Worm (Caenorhabditis elegans) whole organism, young adult: ENCODE results near the gene vps-26.
"Not testable (repeated sequence)": the region's sequence is repeated elsewhere in the genome, so short reads cannot be mapped to it uniquely, and the experiment has no call there.

ENCODE experiments used
- D2030.7 ChIP-seq: fragments of 200-800 bp; sonication (Bioruptor generic); IDR thresholded peaks from 2 replicates; pipeline ENCODE4 v1.3.6; 2022; ENCODE audit warnings: missing genetic modification reagents, missing genetic modification characterization, missing compliant biosample characterization
- F10E7.11 ChIP-seq: sonication (generic microtip); optimal IDR thresholded peaks from 2 replicates; lab custom pipeline; 2017; ENCODE audit warnings: mild to moderate bottlenecking, missing genetic modification characterization, moderate library complexity, missing compliant biosample characterization
- F23B12.7 ChIP-seq: sonication (generic microtip); optimal IDR thresholded peaks from 2 replicates; lab custom pipeline; 2017; ENCODE audit warnings: missing genetic modification characterization, mild to moderate bottlenecking, missing compliant biosample characterization, antibody characterized with exemption, moderate library complexity; ENCODE audit not compliant: insufficient read depth
- F37B4.10 ChIP-seq: fragments of 200-800 bp; sonication (Bioruptor generic); IDR thresholded peaks from 2 replicates; pipeline ENCODE4 v1.3.6; 2022; ENCODE audit warnings: missing genetic modification characterization, missing compliant biosample characterization
- F39B2.1 ChIP-seq: fragments of 200-800 bp; sonication (Bioruptor generic); IDR thresholded peaks from 2 replicates; pipeline ENCODE4 v1.3.6; 2022; ENCODE audit warnings: missing genetic modification reagents, missing genetic modification characterization, missing compliant biosample characterization
- T07F8.4 ChIP-seq: sonication (generic microtip); optimal IDR thresholded peaks from 2 replicates; lab custom pipeline; 2016; ENCODE audit warnings: mild to moderate bottlenecking, missing genetic modification characterization, moderate library complexity, missing compliant biosample characterization
- Y53G8AR.9 ChIP-seq: fragments of 200-800 bp; sonication (Bioruptor generic); conservative IDR thresholded peaks from 2 replicates; pipeline ENCODE4 v1.3.6; 2022; ENCODE audit warnings: missing genetic modification reagents, missing genetic modification characterization, missing compliant biosample characterization
- ZK185.1 ChIP-seq: sonication (generic microtip); optimal IDR thresholded peaks from 2 replicates; lab custom pipeline; 2016; ENCODE audit warnings: mild to moderate bottlenecking, missing genetic modification characterization, missing compliant biosample characterization; ENCODE audit not compliant: poor library complexity, severe bottlenecking
- aptf-2 ChIP-seq: fragments of 200-800 bp; sonication (Bioruptor generic); conservative IDR thresholded peaks from 2 replicates; pipeline ENCODE4 v1.3.6; 2022; ENCODE audit warnings: missing genetic modification reagents, missing genetic modification characterization, missing compliant biosample characterization
- aptf-3 ChIP-seq: fragments of 200-800 bp; sonication (Bioruptor generic); IDR thresholded peaks from 2 replicates; pipeline ENCODE4 v1.3.6; 2022; ENCODE audit warnings: missing genetic modification characterization, missing compliant biosample characterization
- athp-1 ChIP-seq: sonication (generic microtip); optimal IDR thresholded peaks from 2 replicates; lab custom pipeline; 2017; ENCODE audit warnings: mild to moderate bottlenecking, missing genetic modification characterization, missing compliant biosample characterization
- attf-3 ChIP-seq: fragments of 200-800 bp; sonication (Bioruptor generic); conservative IDR thresholded peaks from 2 replicates; pipeline ENCODE4 v1.3.6; 2022; ENCODE audit warnings: missing genetic modification reagents, missing genetic modification characterization, missing compliant biosample characterization
- bed-2 ChIP-seq: fragments of 200-800 bp; sonication (Bioruptor generic); IDR thresholded peaks from 2 replicates; pipeline ENCODE4 v1.3.6; 2022; ENCODE audit warnings: missing genetic modification reagents, missing genetic modification characterization, missing compliant biosample characterization
- cebp-1 ChIP-seq, 2 experiments: fragments of 200-800 bp in 1 of 2; sonication (Bioruptor generic) in 1 of 2; sonication (generic microtip) in 1 of 2; IDR thresholded peaks in 1 of 2; optimal IDR thresholded peaks in 1 of 2; 2 replicates each; pipeline versions ENCODE4 v1.3.6 to Lab custom; 2017 to 2022; ENCODE audit warnings: missing compliant biosample characterization in 2 of 2, missing genetic modification characterization in 2 of 2, mild to moderate bottlenecking in 1 of 2, missing genetic modification reagents in 1 of 2, moderate library complexity in 1 of 2
- ceh-27 ChIP-seq: fragments of 200-800 bp; sonication (Bioruptor generic); optimal IDR thresholded peaks from 2 replicates; lab custom pipeline; 2018; ENCODE audit warnings: mild to moderate bottlenecking, missing genetic modification characterization, moderate library complexity, missing compliant biosample characterization
- dox-1 ChIP-seq: fragments of 200-800 bp; sonication (Bioruptor generic); IDR thresholded peaks from 2 replicates; pipeline ENCODE4 v1.3.6; 2022; ENCODE audit warnings: missing genetic modification reagents, missing genetic modification characterization, missing compliant biosample characterization
- ets-4 ChIP-seq: fragments of 200-800 bp; sonication (Bioruptor generic); optimal IDR thresholded peaks from 2 replicates; lab custom pipeline; 2018; ENCODE audit warnings: mild to moderate bottlenecking, missing genetic modification characterization, missing compliant biosample characterization
- hmg-1.2 ChIP-seq: fragments of 200-800 bp; sonication (Bioruptor generic); IDR thresholded peaks from 2 replicates; pipeline ENCODE4 v1.3.6; 2022; ENCODE audit warnings: missing genetic modification reagents, missing genetic modification characterization, missing compliant biosample characterization
- lin-35 ChIP-seq, 3 experiments: fragments of 150-350 bp in 2 of 3; sonication (generic microtip) in 1 of 3; optimal IDR thresholded peaks; 2 replicates each; lab custom pipeline; 2014 to 2018; ENCODE audit warnings: missing biosample characterization in 3 of 3, missing genetic modification characterization in 3 of 3, missing genetic modification reagents in 3 of 3
- lin-54 ChIP-seq: fragments of 200-800 bp; sonication (Bioruptor generic); optimal IDR thresholded peaks from 2 replicates; lab custom pipeline; 2018; ENCODE audit warnings: mild to moderate bottlenecking, missing genetic modification characterization, missing compliant biosample characterization
- lsl-1 ChIP-seq: fragments of 200-800 bp; sonication (Bioruptor generic); optimal IDR thresholded peaks from 2 replicates; lab custom pipeline; 2018; ENCODE audit warnings: mild to moderate bottlenecking, missing genetic modification characterization, moderate library complexity, missing compliant biosample characterization
- madf-6 ChIP-seq: fragments of 200-800 bp; sonication (Bioruptor generic); IDR thresholded peaks from 2 replicates; pipeline ENCODE4 v1.3.6; 2022; ENCODE audit warnings: missing genetic modification reagents, missing genetic modification characterization, missing compliant biosample characterization
- mes-4 ChIP-seq: sonication (generic microtip); optimal IDR thresholded peaks from 2 replicates; lab custom pipeline; 2016; ENCODE audit warnings: missing genotype, missing genetic modification characterization, missing compliant biosample characterization
- nhr-179 ChIP-seq: sonication (generic microtip); optimal IDR thresholded peaks from 2 replicates; lab custom pipeline; 2016; ENCODE audit warnings: mild to moderate bottlenecking, missing genetic modification characterization, missing compliant biosample characterization
- nhr-80 ChIP-seq: sonication (generic microtip); optimal IDR thresholded peaks from 2 replicates; lab custom pipeline; 2016; ENCODE audit warnings: missing genetic modification characterization, missing compliant biosample characterization
- repo-1 ChIP-seq: sonication (generic microtip); optimal IDR thresholded peaks from 2 replicates; lab custom pipeline; 2017; ENCODE audit warnings: mild to moderate bottlenecking, missing genetic modification characterization, missing compliant biosample characterization
- rpc-1 ChIP-seq, 2 experiments: fragments of 150-350 bp in 1 of 2; sonication (generic microtip) in 1 of 2; optimal IDR thresholded peaks; 2 replicates each; lab custom pipeline; 2014 to 2018; ENCODE audit warnings: missing biosample characterization in 1 of 2, missing genetic modification characterization in 1 of 2, missing genetic modification reagents in 1 of 2, missing genotype in 1 of 2
- snpc-3.4 ChIP-seq: sonication (generic microtip); optimal IDR thresholded peaks from 2 replicates; lab custom pipeline; 2017; ENCODE audit warnings: missing genetic modification characterization, mild to moderate bottlenecking, missing compliant biosample characterization, antibody characterized with exemption, moderate library complexity, missing genotype, missing genetic modification reagents
- snpc-4 ChIP-seq, 5 experiments: fragments of 150-350 bp in 1 of 5; sonication (generic microtip) in 4 of 5; optimal IDR thresholded peaks; 2 replicates each; lab custom pipeline; 2014 to 2018; ENCODE audit warnings: missing genetic modification characterization in 5 of 5, missing biosample characterization in 3 of 5, antibody characterized with exemption in 2 of 5, mild to moderate bottlenecking in 2 of 5, missing compliant biosample characterization in 2 of 5, missing genotype in 2 of 5, moderate library complexity in 2 of 5, missing genetic modification reagents in 1 of 5
- sptf-2 ChIP-seq: fragments of 200-800 bp; sonication (Bioruptor generic); optimal IDR thresholded peaks from 2 replicates; lab custom pipeline; 2018; ENCODE audit warnings: mild to moderate bottlenecking, missing genetic modification characterization, missing compliant biosample characterization
- tlf-1 ChIP-seq: fragments of 200-800 bp; sonication (Bioruptor generic); optimal IDR thresholded peaks from 2 replicates; lab custom pipeline; 2018; ENCODE audit warnings: mild to moderate bottlenecking, missing genetic modification characterization, missing compliant biosample characterization
- unc-130 ChIP-seq: sonication (generic microtip); optimal IDR thresholded peaks from 2 replicates; lab custom pipeline; 2016; ENCODE audit warnings: missing genetic modification reagents, missing genetic modification characterization, missing compliant biosample characterization

The vps-26 gene

DNA sequence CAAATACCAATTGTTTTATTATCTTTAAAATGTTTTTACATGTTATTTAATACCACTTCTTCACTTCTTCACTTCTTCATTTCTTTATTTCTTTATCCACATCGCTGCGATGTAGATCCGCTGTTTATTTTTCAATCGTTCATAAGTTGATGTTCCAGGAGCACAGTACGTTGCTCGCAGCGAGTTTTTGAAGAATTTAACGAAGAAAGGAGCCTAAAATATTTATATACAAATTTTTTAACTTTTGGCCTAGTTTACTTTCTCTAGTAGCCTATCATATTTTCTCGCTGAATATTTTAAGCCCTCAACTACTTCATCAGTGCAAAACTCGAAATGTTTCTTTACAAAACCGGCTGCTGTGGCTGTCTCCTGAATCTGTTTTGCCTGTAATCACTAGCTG is 23.4 kb downstream of the vps-26 start:
- TF ChIP-seq F10E7.11 (tag; lab: Kevin White, UChicago) (peak; percentile 52), Y53G8AR.9 (no peak), snpc-4 (GFP tag; optimal IDR thresholded peaks at IDR 0.05; lab: Kevin White, UChicago) (no peak), snpc-4 (tag; optimal IDR thresholded peaks at IDR 0.05; lab: Kevin White, UChicago) (peak in 1 of 4 experiments; percentile 10), madf-6 (peak; percentile 46; the same call in 1 of the 2 replicates), ceh-27 (no peak), athp-1 (tag; lab: Kevin White, UChicago) (peak; percentile 25), mes-4 (tag; lab: Kevin White, UChicago) (no peak), repo-1 (tag; lab: Kevin White, UChicago) (peak; percentile 41), snpc-3.4 (tag; lab: Kevin White, UChicago) (peak; percentile 3), aptf-3 (GFP tag; lab: Robert Waterston, UW) (0 out of 2 replicates have a peak, but pooled peaks have one; percentile 22), attf-3 (no peak), nhr-179 (tag; lab: Kevin White, UChicago) (no peak)
- TF ChIP-seq, all 124 proteins: peak for 7

DNA sequence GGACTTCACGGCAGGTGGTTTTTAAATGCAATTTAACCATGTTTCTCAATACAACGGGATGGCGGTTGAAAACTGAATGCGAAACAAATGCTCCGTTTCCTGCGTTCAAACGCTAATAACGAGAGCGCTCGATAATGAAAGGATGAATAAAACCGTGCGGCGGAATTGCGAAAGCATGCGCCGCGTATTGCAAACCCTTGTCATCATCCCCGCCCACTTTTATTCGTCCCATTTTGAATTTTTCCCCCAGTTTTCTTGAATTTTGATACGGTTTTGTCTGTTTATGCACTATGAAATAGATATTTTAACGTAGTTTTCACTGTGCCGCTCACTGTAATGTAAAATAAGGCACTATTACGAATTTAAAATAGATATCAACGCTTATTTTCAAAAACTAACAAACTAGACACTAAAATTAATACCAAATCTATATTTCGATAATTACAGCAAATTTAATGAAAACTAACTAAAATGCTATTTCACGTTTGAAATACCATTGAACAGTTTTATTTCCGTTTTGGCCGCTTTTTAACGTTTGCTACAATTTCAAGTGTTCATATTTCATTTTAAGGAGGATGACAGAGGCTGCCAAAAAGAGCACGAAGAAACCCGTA is 25.4 kb downstream of the vps-26 start, which contains the start of the genes F49C12.9 and rpn-7:
F49C12.9 (minus strand) TSS at position 148 of the 614 bp plus-strand sequence.
rpn-7 (plus strand) TSS at position 564 of the 614 bp plus-strand sequence.
- TF ChIP-seq rpc-1 (optimal IDR thresholded peaks at IDR 0.05; lab: Kevin White, UChicago): peak; percentile 9
- no peak for TF ChIP-seq rpc-1 (tag; optimal IDR thresholded peaks at IDR 0.05; lab: Kevin White, UChicago)
- TF ChIP-seq ets-4 (GFP tag; lab: Kevin White, UChicago): no peak
- TF ChIP-seq lsl-1 (GFP tag; lab: Kevin White, UChicago): no peak
- peak; percentile 10 for TF ChIP-seq snpc-3.4 (tag; lab: Kevin White, UChicago)
- TF ChIP-seq lin-54 (GFP tag; lab: Kevin White, UChicago): peak; percentile 8
- no peak for TF ChIP-seq snpc-4 (GFP tag; optimal IDR thresholded peaks at IDR 0.05; lab: Kevin White, UChicago)
- peak in 3 of 4 experiments; percentile 1 to 45 (median 15) for TF ChIP-seq snpc-4 (tag; optimal IDR thresholded peaks at IDR 0.05; lab: Kevin White, UChicago)
- peak; percentile 22; the same call in 1 of the 2 replicates for TF ChIP-seq hmg-1.2
- no peak for TF ChIP-seq F23B12.7 (tag; lab: Kevin White, UChicago)
- TF ChIP-seq unc-130 (GFP tag; lab: Kevin White, UChicago): no peak
- TF ChIP-seq mes-4 (tag; lab: Kevin White, UChicago): no peak
- TF ChIP-seq lin-35 (GFP tag; optimal IDR thresholded peaks at IDR 0.05; lab: Kevin White, UChicago): peak in 1 of 3 experiments; percentile 29
- 0 out of 2 replicates have a peak, but pooled peaks have one; percentile 30 for TF ChIP-seq dox-1 (GFP tag; lab: Robert Waterston, UW)
- no peak for TF ChIP-seq sptf-2
- no peak for TF ChIP-seq bed-2 (GFP tag; lab: Robert Waterston, UW)
- TF ChIP-seq aptf-2 (GFP tag; lab: Robert Waterston, UW): no peak
- no peak for TF ChIP-seq F37B4.10 (GFP tag; lab: Robert Waterston, UW)
- TF ChIP-seq cebp-1 (GFP tag; IDR thresholded peaks at IDR 0.05; lab: Robert Waterston, UW): peak; percentile 21; the same call in 1 of the 2 replicates
- peak; percentile 79 for TF ChIP-seq cebp-1 (tag; optimal IDR thresholded peaks at IDR 0.05; lab: Kevin White, UChicago)
- TF ChIP-seq D2030.7 (GFP tag; lab: Robert Waterston, UW): peak; percentile 29; the same call in 1 of the 2 replicates
- TF ChIP-seq nhr-80 (tag; lab: Kevin White, UChicago): peak; percentile 4
- 0 out of 2 replicates have a peak, but pooled peaks have one; percentile 9 for TF ChIP-seq attf-3
- TF ChIP-seq tlf-1 (GFP tag; lab: Kevin White, UChicago): no peak

DNA sequence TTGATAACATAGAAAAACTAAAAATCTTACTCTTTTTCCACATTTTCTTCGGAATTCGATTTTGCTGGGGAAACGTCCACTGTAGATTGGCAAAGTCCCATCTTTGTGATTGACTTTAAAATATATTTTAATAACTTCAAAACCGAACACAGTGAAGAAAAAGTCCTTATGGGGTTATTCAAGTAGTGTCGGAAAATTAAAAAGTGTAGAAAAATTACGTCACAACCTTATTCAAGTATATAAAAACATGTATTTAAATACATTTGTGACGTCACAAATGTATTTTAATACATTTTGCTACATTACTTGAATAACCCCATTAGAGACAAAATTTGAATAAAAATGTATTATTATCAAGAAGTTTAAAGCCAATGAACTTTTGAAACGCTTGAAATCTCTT is 28.8 kb downstream of the vps-26 start, which contains the start of gene F49C12.7:
F49C12.7 (minus strand) TSS at position 101 of the 400 bp plus-strand sequence.
- not testable (repeated sequence) for TF ChIP-seq F39B2.1 (GFP tag; lab: Robert Waterston, UW); T07F8.4 (tag; lab: Kevin White, UChicago); ZK185.1 (tag; lab: Kevin White, UChicago)
